Fruit fly (Drosophila melanogaster) whole organism, embryonic: ENCODE measurements around the gene CG15141.

Experiments used
- Adf1 ChIP-seq: fragments of 200-800 bp; sonication (Bioruptor generic); IDR thresholded peaks from 2 replicates; pipeline ENCODE4 v1.3.6; 2022; ENCODE audit warnings: missing biosample characterization, missing genetic modification characterization
- Blimp-1 ChIP-seq: fragments of 200-800 bp; sonication (Bioruptor generic); optimal IDR thresholded peaks from 3 replicates; lab custom pipeline; 2018; ENCODE audit warnings: missing biosample characterization, missing genetic modification characterization, mild to moderate bottlenecking, moderate library complexity, missing genetic modification reagents
- CG11247 ChIP-seq: fragments of 200-800 bp; sonication (Bioruptor generic); IDR thresholded peaks from 2 replicates; pipeline ENCODE4 v1.3.6; 2022; ENCODE audit warnings: missing biosample characterization, missing genetic modification characterization
- CG12769 ChIP-seq: fragments of 200-800 bp; sonication (Bioruptor generic); optimal IDR thresholded peaks from 2 replicates; lab custom pipeline; 2019; ENCODE audit warnings: missing biosample characterization, mild to moderate bottlenecking, missing genetic modification characterization, moderate library complexity
- CG15479 ChIP-seq: fragments of 200-800 bp; sonication (Bioruptor generic); optimal IDR thresholded peaks from 3 replicates; lab custom pipeline; 2019; ENCODE audit warnings: missing biosample characterization, mild to moderate bottlenecking, missing genetic modification characterization, moderate library complexity
- CG15601 ChIP-seq: fragments of 200-800 bp; sonication (Bioruptor generic); optimal IDR thresholded peaks from 3 replicates; lab custom pipeline; 2019; ENCODE audit warnings: missing biosample characterization, mild to moderate bottlenecking, missing genetic modification characterization, moderate library complexity
- CG17385 ChIP-seq: fragments of 200-800 bp; sonication (Bioruptor generic); optimal IDR thresholded peaks from 3 replicates; lab custom pipeline; 2018; ENCODE audit warnings: missing biosample characterization, mild to moderate bottlenecking, missing genetic modification characterization
- CG17568 ChIP-seq: fragments of 200-800 bp; sonication (Bioruptor generic); optimal IDR thresholded peaks from 2 replicates; lab custom pipeline; 2018; ENCODE audit warnings: missing biosample characterization, mild to moderate bottlenecking, missing genetic modification characterization, moderate library complexity
- CG18011 ChIP-seq: fragments of 200-800 bp; sonication (Bioruptor generic); optimal IDR thresholded peaks from 2 replicates; lab custom pipeline; 2017; ENCODE audit warnings: missing biosample characterization, missing genetic modification characterization, mild to moderate bottlenecking, moderate library complexity, missing genotype
- CG18764 ChIP-seq: fragments of 200-800 bp; sonication (Bioruptor generic); optimal IDR thresholded peaks from 3 replicates; lab custom pipeline; 2016; ENCODE audit warnings: missing biosample characterization, missing genetic modification characterization
- CG3163 ChIP-seq: fragments of 200-800 bp; sonication (Bioruptor generic); optimal IDR thresholded peaks from 3 replicates; lab custom pipeline; 2016; ENCODE audit warnings: missing biosample characterization, missing genetic modification characterization
- CG32532 ChIP-seq: fragments of 200-800 bp; sonication (Bioruptor generic); IDR thresholded peaks from 2 replicates; pipeline ENCODE4 v1.3.6; 2022; ENCODE audit warnings: missing biosample characterization, missing genetic modification characterization
- CG3995 ChIP-seq: fragments of 200-800 bp; sonication (Bioruptor generic); optimal IDR thresholded peaks from 3 replicates; lab custom pipeline; 2016; ENCODE audit warnings: missing biosample characterization, missing genetic modification characterization
- CG4282 ChIP-seq: fragments of 200-800 bp; sonication (Bioruptor generic); optimal IDR thresholded peaks from 2 replicates; lab custom pipeline; 2016; ENCODE audit warnings: missing biosample characterization, missing genetic modification characterization
- CG4360 ChIP-seq: fragments of 200-800 bp; sonication (Bioruptor generic); IDR thresholded peaks from 2 replicates; pipeline ENCODE4 v1.3.6; 2022; ENCODE audit warnings: missing biosample characterization, missing genetic modification characterization
- CG7556 ChIP-seq: fragments of 200-800 bp; sonication (Bioruptor generic); optimal IDR thresholded peaks from 2 replicates; lab custom pipeline; 2017; ENCODE audit warnings: missing biosample characterization, mild to moderate bottlenecking, missing genetic modification characterization
- CG7745 ChIP-seq: fragments of 200-800 bp; sonication (Bioruptor generic); optimal IDR thresholded peaks from 2 replicates; lab custom pipeline; 2018; ENCODE audit warnings: missing biosample characterization, mild to moderate bottlenecking, missing genetic modification characterization, moderate library complexity
- CG8089 ChIP-seq: fragments of 200-800 bp; sonication (Bioruptor generic); optimal IDR thresholded peaks from 3 replicates; lab custom pipeline; 2016; ENCODE audit warnings: missing biosample characterization, missing genetic modification characterization
- CG8290 ChIP-seq, 3 experiments: fragments of 200-800 bp; sonication (Bioruptor generic); optimal IDR thresholded peaks; 2 replicates each; lab custom pipeline; 2016 to 2019; ENCODE audit warnings: missing biosample characterization in 3 of 3, missing genetic modification characterization in 3 of 3, mild to moderate bottlenecking in 2 of 3, moderate library complexity in 1 of 3
- Dad ChIP-seq: fragments of 200-800 bp; sonication (Bioruptor generic); optimal IDR thresholded peaks from 3 replicates; lab custom pipeline; 2016; ENCODE audit warnings: missing biosample characterization, missing genetic modification characterization
- Drgx ChIP-seq: fragments of 200-800 bp; sonication (Bioruptor generic); IDR thresholded peaks from 2 replicates; pipeline ENCODE4 v1.3.6; 2022; ENCODE audit warnings: missing biosample characterization, missing genetic modification characterization
- Fer1 ChIP-seq: fragments of 200-800 bp; sonication (Bioruptor generic); optimal IDR thresholded peaks from 2 replicates; lab custom pipeline; 2017; ENCODE audit warnings: missing biosample characterization, mild to moderate bottlenecking, missing genetic modification characterization
- HLH3B ChIP-seq: fragments of 200-800 bp; sonication (Bioruptor generic); IDR thresholded peaks from 2 replicates; pipeline ENCODE4 v1.3.6; 2022; ENCODE audit warnings: missing biosample characterization, missing genetic modification characterization
- Hand ChIP-seq: fragments of 200-800 bp; sonication (Bioruptor generic); optimal IDR thresholded peaks from 2 replicates; lab custom pipeline; 2017; ENCODE audit warnings: mild to moderate bottlenecking, missing biosample characterization, missing genetic modification reagents, missing genetic modification characterization
- Hmr ChIP-seq: fragments of 200-800 bp; sonication (Bioruptor generic); optimal IDR thresholded peaks from 3 replicates; lab custom pipeline; 2017; ENCODE audit warnings: mild to moderate bottlenecking, missing biosample characterization, missing genetic modification reagents, missing genetic modification characterization
- Jarid2 ChIP-seq: fragments of 200-800 bp; sonication (Bioruptor generic); optimal IDR thresholded peaks from 3 replicates; lab custom pipeline; 2017; ENCODE audit warnings: mild to moderate bottlenecking, missing biosample characterization, missing genetic modification reagents, missing genetic modification characterization
- Lhr ChIP-seq: fragments of 200-800 bp; sonication (Bioruptor generic); optimal IDR thresholded peaks from 3 replicates; lab custom pipeline; 2017; ENCODE audit warnings: mild to moderate bottlenecking, missing biosample characterization, missing genetic modification reagents, missing genetic modification characterization
- MBD-R2 ChIP-seq: fragments of 200-800 bp; sonication (Bioruptor generic); IDR thresholded peaks from 2 replicates; pipeline ENCODE4 v1.3.6; 2022; ENCODE audit warnings: missing biosample characterization, missing genetic modification characterization
- Mes4 ChIP-seq: fragments of 200-800 bp; sonication (Bioruptor generic); optimal IDR thresholded peaks from 2 replicates; lab custom pipeline; 2016; ENCODE audit warnings: missing biosample characterization, missing genetic modification characterization
- Poxn ChIP-seq: fragments of 200-800 bp; sonication (Bioruptor generic); IDR thresholded peaks from 2 replicates; pipeline ENCODE4 v1.3.6; 2022; ENCODE audit warnings: missing biosample characterization, missing genetic modification characterization
- Sry-β ChIP-seq: fragments of 200-800 bp; sonication (Bioruptor generic); optimal IDR thresholded peaks from 2 replicates; lab custom pipeline; 2018; ENCODE audit warnings: missing biosample characterization, mild to moderate bottlenecking, missing genetic modification characterization, moderate library complexity
- ac ChIP-seq: fragments of 200-800 bp; sonication (Bioruptor generic); optimal IDR thresholded peaks from 3 replicates; lab custom pipeline; 2017; ENCODE audit warnings: missing biosample characterization, mild to moderate bottlenecking, missing genetic modification characterization
- br ChIP-seq: fragments of >200 bp; optimal IDR thresholded peaks from 2 replicates; lab custom pipeline; 2017
- chn ChIP-seq: fragments of 200-800 bp; sonication (Bioruptor generic); optimal IDR thresholded peaks from 2 replicates; lab custom pipeline; 2016; ENCODE audit warnings: missing biosample characterization, missing genetic modification characterization
- lab ChIP-seq: fragments of 200-800 bp; sonication (Bioruptor generic); optimal IDR thresholded peaks from 3 replicates; lab custom pipeline; 2017; ENCODE audit warnings: missing biosample characterization, missing genetic modification characterization, mild to moderate bottlenecking, moderate library complexity, missing genetic modification reagents
- nau ChIP-seq: fragments of 200-800 bp; sonication (Bioruptor generic); optimal IDR thresholded peaks from 3 replicates; lab custom pipeline; 2017; ENCODE audit warnings: missing biosample characterization, mild to moderate bottlenecking, missing genetic modification characterization, missing genetic modification reagents
- nom ChIP-seq: fragments of 200-800 bp; sonication (Bioruptor generic); optimal IDR thresholded peaks from 2 replicates; lab custom pipeline; 2017; ENCODE audit warnings: missing biosample characterization, missing genetic modification characterization, mild to moderate bottlenecking, moderate library complexity, missing genetic modification reagents
- odd ChIP-seq: fragments of 200-800 bp; sonication (Bioruptor generic); optimal IDR thresholded peaks from 2 replicates; lab custom pipeline; 2017; ENCODE audit warnings: missing biosample characterization, mild to moderate bottlenecking, missing genetic modification characterization
- pan ChIP-seq, 4 experiments: fragments of >200 bp in 3 of 4; fragments of 200-800 bp in 1 of 4; sonication (Bioruptor generic) in 1 of 4; optimal IDR thresholded peaks in 3 of 4; IDR thresholded peaks in 1 of 4; 2 replicates each; pipeline versions ENCODE4 v1.3.6 to Lab custom; 2017 to 2022; ENCODE audit warnings: missing biosample characterization in 2 of 4, missing genetic modification characterization in 2 of 4, mixed read lengths in 1 of 4
- pb ChIP-seq: fragments of 200-800 bp; sonication (Bioruptor generic); optimal IDR thresholded peaks from 3 replicates; lab custom pipeline; 2016; ENCODE audit warnings: missing biosample characterization, missing genetic modification characterization
- pita ChIP-seq: fragments of 200-800 bp; sonication (Bioruptor generic); optimal IDR thresholded peaks from 2 replicates; lab custom pipeline; 2017; ENCODE audit warnings: missing biosample characterization, mild to moderate bottlenecking, missing genetic modification characterization
- pum ChIP-seq: fragments of 200-800 bp; sonication (Bioruptor generic); optimal IDR thresholded peaks from 2 replicates; lab custom pipeline; 2016; ENCODE audit warnings: missing biosample characterization, missing genetic modification characterization
- ranshi ChIP-seq: fragments of 200-800 bp; sonication (Bioruptor generic); IDR thresholded peaks from 2 replicates; pipeline ENCODE4 v1.3.6; 2022; ENCODE audit warnings: missing biosample characterization, missing genetic modification characterization
- salm ChIP-seq: fragments of 200-800 bp; sonication (Bioruptor generic); optimal IDR thresholded peaks from 2 replicates; lab custom pipeline; 2018; ENCODE audit warnings: missing biosample characterization, mild to moderate bottlenecking, missing genetic modification characterization
- sd ChIP-seq: fragments of 200-800 bp; sonication (Bioruptor generic); optimal IDR thresholded peaks from 3 replicates; lab custom pipeline; 2018; ENCODE audit warnings: missing biosample characterization, mild to moderate bottlenecking, missing genetic modification characterization, moderate library complexity
- sisA ChIP-seq: fragments of 200-800 bp; sonication (Bioruptor generic); IDR thresholded peaks from 2 replicates; pipeline ENCODE4 v1.3.6; 2022; ENCODE audit warnings: missing biosample characterization, missing genetic modification characterization
- slou ChIP-seq: fragments of 200-800 bp; sonication (Bioruptor generic); optimal IDR thresholded peaks from 3 replicates; lab custom pipeline; 2016; ENCODE audit warnings: missing biosample characterization, missing genetic modification characterization
- tgo ChIP-seq: fragments of 200-800 bp; sonication (Bioruptor generic); IDR thresholded peaks from 3 replicates; pipeline ENCODE4 v1.3.6; 2022; ENCODE audit warnings: missing biosample characterization, missing genetic modification characterization
- vvl ChIP-seq: fragments of 200-800 bp; sonication (Bioruptor generic); IDR thresholded peaks from 2 replicates; pipeline ENCODE4 v1.3.6; 2022; ENCODE audit warnings: missing biosample characterization, missing genetic modification characterization
- z ChIP-seq: fragments of 200-800 bp; sonication (Bioruptor generic); IDR thresholded peaks from 3 replicates; pipeline ENCODE4 v1.3.6; 2022; ENCODE audit warnings: missing biosample characterization, missing genetic modification characterization
- zfh2 ChIP-seq: fragments of 200-800 bp; sonication (Bioruptor generic); optimal IDR thresholded peaks from 2 replicates; lab custom pipeline; 2016; ENCODE audit warnings: missing biosample characterization, missing genetic modification characterization

CG15141 gene

dm6 chr2L:17385221-17385529, 25.3 kb upstream of the CG15141 start (continued):
- no peak for TF ChIP-seq CG7556
- no peak for TF ChIP-seq Sry-β (GFP tag; lab: Kevin White, UChicago)
- TF ChIP-seq nom (GFP tag; lab: Kevin White, UChicago), result peak; percentile 99
- peak; percentile 15 for TF ChIP-seq Fer1
- peak; percentile 60 for TF ChIP-seq sd (tag; lab: Kevin White, UChicago)
- no peak for TF ChIP-seq ac (GFP tag; lab: Kevin White, UChicago)
- no peak for TF ChIP-seq br (lab: Kevin White, UChicago)
- no peak for TF ChIP-seq CG3163
- TF ChIP-seq MBD-R2, result peak; percentile 21; the same call in 1 of the 2 replicates
- TF ChIP-seq Lhr (GFP tag; lab: Kevin White, UChicago), result no peak
- peak; percentile 27; the same call in 1 of the 2 replicates for TF ChIP-seq vvl (GFP tag; lab: Robert Waterston, UW)
- peak; percentile 14 for TF ChIP-seq lab
- TF ChIP-seq CG7745 (tag; lab: Kevin White, UChicago), result no peak
- no peak for TF ChIP-seq CG8290 (GFP tag; optimal IDR thresholded peaks at IDR 0.05; lab: Kevin White, UChicago)
- TF ChIP-seq CG8290 (tag; optimal IDR thresholded peaks at IDR 0.05; lab: Kevin White, UChicago), result no peak
- no peak for TF ChIP-seq pum (GFP tag; lab: Kevin White, UChicago)
- TF ChIP-seq CG12769 (tag; lab: Kevin White, UChicago), result no peak
- no peak for TF ChIP-seq chn (GFP tag; lab: Kevin White, UChicago)
- no peak for TF ChIP-seq CG15601 (tag; lab: Kevin White, UChicago)
- no peak for TF ChIP-seq CG18011 (GFP tag; lab: Kevin White, UChicago)
- TF ChIP-seq CG17568 (GFP tag; lab: Kevin White, UChicago), result peak; percentile 5
- TF ChIP-seq salm, result no peak
- TF ChIP-seq CG3995, result no peak
- no peak for TF ChIP-seq Mes4 (GFP tag; lab: Kevin White, UChicago)
- TF ChIP-seq CG8089 (GFP tag; lab: Kevin White, UChicago), result no peak
- no peak for TF ChIP-seq slou (GFP tag; lab: Kevin White, UChicago)
- peak; percentile 94 for TF ChIP-seq CG4360
- no peak for TF ChIP-seq CG18764
- TF ChIP-seq Hmr (GFP tag; lab: Kevin White, UChicago), result no peak
- peak; percentile 16; the same call in 1 of the 2 replicates for TF ChIP-seq ranshi (GFP tag; lab: Robert Waterston, UW)
- no peak for TF ChIP-seq Hand (GFP tag; lab: Kevin White, UChicago)
- TF ChIP-seq CG15479 (GFP tag; lab: Kevin White, UChicago), result no peak
- no peak for TF ChIP-seq sisA
- TF ChIP-seq Adf1 (GFP tag; lab: Robert Waterston, UW), result peak; percentile 26; the same call in 1 of the 2 replicates
- TF ChIP-seq Poxn (GFP tag; lab: Robert Waterston, UW), result no peak
- TF ChIP-seq zfh2 (GFP tag; lab: Kevin White, UChicago), result no peak
- peak; percentile 5 for TF ChIP-seq pita (GFP tag; lab: Kevin White, UChicago)
- no peak for TF ChIP-seq z
- TF ChIP-seq CG11247, result no peak
- TF ChIP-seq CG17385 (GFP tag; lab: Kevin White, UChicago), result peak; percentile 51
- no peak for TF ChIP-seq Dad (GFP tag; lab: Kevin White, UChicago)
- TF ChIP-seq CG32532 (GFP tag; lab: Robert Waterston, UW), result no peak; the same call in 1 of the 2 replicates
- no peak for TF ChIP-seq pb (GFP tag; lab: Kevin White, UChicago)
- TF ChIP-seq odd (GFP tag; lab: Kevin White, UChicago), result no peak
- TF ChIP-seq nau, result no peak
- peak; percentile 87 for TF ChIP-seq Drgx (GFP tag; lab: Robert Waterston, UW)
- peak; percentile 49 for TF ChIP-seq CG4282 (GFP tag; lab: Kevin White, UChicago)
- no peak for TF ChIP-seq pan (optimal IDR thresholded peaks at IDR 0.05; lab: Kevin White, UChicago)
- TF ChIP-seq pan (GFP tag; optimal IDR thresholded peaks at IDR 0.05 in 1 of 2, IDR thresholded peaks at IDR 0.05 in 1 of 2), result peak in 1 of 2 experiments; percentile 33
- TF ChIP-seq Jarid2 (GFP tag; lab: Kevin White, UChicago), result peak; percentile 7
- TF ChIP-seq HLH3B (GFP tag; lab: Robert Waterston, UW), result no peak; the same call in 1 of the 2 replicates
- TF ChIP-seq Blimp-1 (GFP tag; lab: Kevin White, UChicago), result peak; percentile 16
- no peak; the same call in 2 of the 3 replicates for TF ChIP-seq tgo (GFP tag; lab: Robert Waterston, UW)
